Fruit fly (Drosophila melanogaster): Measurements from ENCODE around the gene CG32333.

The CG32333 gene

dm6 chr3L:1294835-1295234 lies 19.1 kb downstream of the CG32333 start:
- no peak for TF ChIP-seq Ets96B (tag; optimal IDR thresholded peaks at IDR 0.05)
- no peak for TF ChIP-seq CG11902 (GFP tag; optimal IDR thresholded peaks at IDR 0.05)
- TF ChIP-seq dsx (GFP tag; optimal IDR thresholded peaks at IDR 0.05; ENCODE audit: poor library complexity, severe bottlenecking): no peak
- no peak for TF ChIP-seq CG6276 (GFP tag; optimal IDR thresholded peaks at IDR 0.05)
- TF ChIP-seq CG6792 (GFP tag; optimal IDR thresholded peaks at IDR 0.05): no peak
- no peak for TF ChIP-seq svp (GFP tag)
- TF ChIP-seq CG11762 (GFP tag; optimal IDR thresholded peaks at IDR 0.05; ENCODE audit: insufficient read depth): no peak
- TF ChIP-seq net (GFP tag; optimal IDR thresholded peaks at IDR 0.05): no peak
- no peak for TF ChIP-seq CG8319 (GFP tag; optimal IDR thresholded peaks at IDR 0.05)
- no peak for TF ChIP-seq esn (GFP tag; optimal IDR thresholded peaks at IDR 0.05)
- no peak for TF ChIP-seq CG3919 (GFP tag; optimal IDR thresholded peaks at IDR 0.05)
- no peak for TF ChIP-seq ss (GFP tag; optimal IDR thresholded peaks at IDR 0.05)
- no peak for TF ChIP-seq Smox (GFP tag; optimal IDR thresholded peaks at IDR 0.05)

dm6 chr3L:1295693-1296092 lies 19.9 kb downstream of the CG32333 start, which contains the start of gene Rabex-5:
Gene Rabex-5, plus strand, starts transcription at chr3L:1295913.
- TF ChIP-seq CG6276 (GFP tag; optimal IDR thresholded peaks at IDR 0.05) (no peak), topi (GFP tag; optimal IDR thresholded peaks at IDR 0.05) (no peak), CG11762 (GFP tag; optimal IDR thresholded peaks at IDR 0.05; ENCODE audit: insufficient read depth) (no peak), CG6808 (GFP tag; optimal IDR thresholded peaks at IDR 0.05) (peak; percentile 43), Smox (GFP tag; optimal IDR thresholded peaks at IDR 0.05) (no peak), Lpt (GFP tag; optimal IDR thresholded peaks at IDR 0.05) (no peak), fd85E (GFP tag; optimal IDR thresholded peaks at IDR 0.05) (no peak), CG9139 (GFP tag; optimal IDR thresholded peaks at IDR 0.05) (no peak), CG31627 (GFP tag; optimal IDR thresholded peaks at IDR 0.05) (peak; percentile 41), eg (GFP tag; IDR thresholded peaks at IDR 0.05) (0 out of 3 replicates have a peak, but pooled peaks have one; percentile 16), esn (GFP tag; optimal IDR thresholded peaks at IDR 0.05) (no peak), CG8119 (GFP tag; IDR thresholded peaks at IDR 0.05) (no peak), dac (GFP tag; optimal IDR thresholded peaks at IDR 0.05) (no peak), CG11902 (GFP tag; optimal IDR thresholded peaks at IDR 0.05) (no peak), CG34406 (GFP tag; optimal IDR thresholded peaks at IDR 0.05) (no peak), CG6792 (GFP tag; optimal IDR thresholded peaks at IDR 0.05) (no peak), salr (GFP tag; optimal IDR thresholded peaks at IDR 0.05) (no peak), OdsH (GFP tag; optimal IDR thresholded peaks at IDR 0.05) (no peak), Sox15 (GFP tag; optimal IDR thresholded peaks at IDR 0.05) (no peak), Ets96B (tag; optimal IDR thresholded peaks at IDR 0.05) (no peak), ss (GFP tag; optimal IDR thresholded peaks at IDR 0.05) (no peak), fkh (GFP tag; optimal IDR thresholded peaks at IDR 0.05) (no peak), net (GFP tag; optimal IDR thresholded peaks at IDR 0.05) (no peak), Ets21C (GFP tag; optimal IDR thresholded peaks at IDR 0.05) (peak; percentile 13), Sox14 (GFP tag; optimal IDR thresholded peaks at IDR 0.05) (peak; percentile 75), CG4318 (GFP tag; optimal IDR thresholded peaks at IDR 0.05) (no peak), Eip78C (GFP tag) (no peak), CG16779 (tag; optimal IDR thresholded peaks at IDR 0.05) (no peak), CG8632 (GFP tag; optimal IDR thresholded peaks at IDR 0.05) (no peak), CG6163 (GFP tag; IDR thresholded peaks at IDR 0.05) (no peak), Hr38 (GFP tag; optimal IDR thresholded peaks at IDR 0.05) (no peak), cyc (GFP tag; optimal IDR thresholded peaks at IDR 0.05) (peak; percentile 19), svp (GFP tag) (peak; percentile 90), Sox102F (GFP tag; optimal IDR thresholded peaks at IDR 0.05) (no peak), CG3032 (tag; optimal IDR thresholded peaks at IDR 0.05) (no peak), Hr4 (GFP tag; optimal IDR thresholded peaks at IDR 0.05) (no peak), CG1621 (tag; optimal IDR thresholded peaks at IDR 0.05) (no peak), spab (GFP tag; optimal IDR thresholded peaks at IDR 0.05) (no peak), CG15336 (GFP tag; IDR thresholded peaks at IDR 0.05) (0 out of 2 replicates have a peak, but pooled peaks have one; percentile 22), CG10631 (GFP tag; optimal IDR thresholded peaks at IDR 0.05) (no peak), CG32006 (GFP tag; optimal IDR thresholded peaks at IDR 0.05) (no peak), Hr39 (GFP tag; optimal IDR thresholded peaks at IDR 0.05) (peak; percentile 35), CG7368 (GFP tag; optimal IDR thresholded peaks at IDR 0.05) (no peak), acj6 (GFP tag; optimal IDR thresholded peaks at IDR 0.05) (peak; percentile 12), CG6854 (GFP tag; optimal IDR thresholded peaks at IDR 0.05) (no peak), CG10669 (GFP tag; optimal IDR thresholded peaks at IDR 0.05) (no peak)
